Worm (Caenorhabditis elegans) whole organism, L3 larva: Measurements from ENCODE around the gene T24E12.1.
A peak's percentile ranks its signal among the peaks of the same experiment; 100 is the strongest.

Experiments used
- ZK546.5 ChIP-seq: sonication (generic microtip); optimal IDR thresholded peaks from 2 replicates; lab custom pipeline; 2017; ENCODE audit warnings: missing biosample characterization, missing genetic modification characterization
- elt-3 ChIP-seq, 3 experiments: fragments of 150-350 bp in 1 of 3; sonication (generic microtip) in 2 of 3; optimal IDR thresholded peaks; 2 replicates in 2 of 3; 4 replicates in 1 of 3; lab custom pipeline; 2014 to 2017; ENCODE audit warnings: missing biosample characterization in 3 of 3, missing genetic modification characterization in 3 of 3
- lin-39 ChIP-seq: fragments of 150-350 bp; optimal IDR thresholded peaks from 2 replicates; lab custom pipeline; 2018; ENCODE audit warnings: missing biosample characterization, missing genetic modification reagents, missing genetic modification characterization
- nhr-237 ChIP-seq: fragments of 150-350 bp; optimal IDR thresholded peaks from 2 replicates; lab custom pipeline; 2014; ENCODE audit warnings: missing biosample characterization, missing genetic modification characterization
- nhr-76 ChIP-seq: fragments of 150-350 bp; sonication (generic microtip); optimal IDR thresholded peaks from 5 replicates; lab custom pipeline; 2014; ENCODE audit warnings: missing biosample characterization, missing genetic modification characterization
- pqm-1 ChIP-seq: fragments of 150-350 bp; optimal IDR thresholded peaks from 2 replicates; lab custom pipeline; 2017; ENCODE audit warnings: missing biosample characterization, missing genetic modification characterization, inconsistent platforms
- ztf-4 ChIP-seq: fragments of 150-350 bp; optimal IDR thresholded peaks from 2 replicates; lab custom pipeline; 2014; ENCODE audit warnings: missing biosample characterization, missing genetic modification characterization

DNA sequence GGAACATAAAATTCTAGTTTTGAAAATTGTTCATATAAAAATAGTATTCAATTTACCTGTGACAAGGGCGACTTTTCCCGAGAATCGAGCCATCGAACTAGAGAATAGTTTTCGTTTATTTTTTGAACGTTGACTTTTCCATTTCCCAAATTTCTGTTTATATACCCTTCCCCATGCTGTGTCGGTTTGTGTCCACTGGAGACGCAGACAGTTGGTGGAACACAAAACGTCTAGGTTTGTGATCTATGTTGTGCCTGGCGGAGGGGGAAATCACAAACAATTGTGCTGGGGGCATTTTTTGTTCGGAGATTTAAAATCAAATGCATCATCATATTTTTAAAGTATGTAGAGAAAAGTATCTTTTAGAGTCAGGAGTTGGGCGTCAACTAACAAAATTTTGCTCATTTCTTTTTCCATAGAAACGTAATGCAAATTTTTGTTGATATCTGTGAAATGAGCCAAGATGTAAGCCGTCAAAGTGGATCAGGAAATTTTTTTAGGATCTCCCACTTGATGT lies 41.6 kb upstream of the T24E12.1 start, which contains the start of gene nta-1:
- TF ChIP-seq nhr-237 (no peak), ztf-4 (tag; lab: Kevin White, UChicago) (no peak), lin-39 (tag; lab: Kevin White, UChicago) (no peak), ZK546.5 (tag; lab: Kevin White, UChicago) (no peak), elt-3 (tag; optimal IDR thresholded peaks at IDR 0.05; lab: Kevin White, UChicago) (no peak), pqm-1 (tag; lab: Kevin White, UChicago) (peak; percentile 51), nhr-76 (tag; lab: Kevin White, UChicago) (no peak)
